Fruit fly (Drosophila melanogaster) whole organism, wandering third instar larva: ENCODE results near the gene LManVI.

ENCODE experiments used
- Abd-B ChIP-seq: fragments of >200 bp; optimal IDR thresholded peaks from 2 replicates; lab custom pipeline; 2017; ENCODE audit warnings: missing biosample characterization, missing genetic modification characterization
- CG32264 ChIP-seq: fragments of 200-800 bp; sonication (Bioruptor generic); optimal IDR thresholded peaks from 2 replicates; lab custom pipeline; 2016; ENCODE audit warnings: missing biosample characterization, missing genetic modification characterization
- CG9705 ChIP-seq: fragments of 200-800 bp; sonication (Bioruptor generic); optimal IDR thresholded peaks from 2 replicates; lab custom pipeline; 2018; ENCODE audit warnings: missing biosample characterization, mild to moderate bottlenecking, missing genetic modification characterization
- CrebA ChIP-seq: fragments of 200-800 bp; sonication (Bioruptor generic); optimal IDR thresholded peaks from 2 replicates; lab custom pipeline; 2016; ENCODE audit warnings: missing biosample characterization, mild to moderate bottlenecking, missing genetic modification characterization, borderline replicate concordance
- Dfd ChIP-seq: fragments of >200 bp; optimal IDR thresholded peaks from 2 replicates; lab custom pipeline; 2017; ENCODE audit warnings: missing biosample characterization, missing genetic modification characterization
- Dif ChIP-seq: fragments of 200-275, 200-300 bp; sonication (Bioruptor generic); optimal IDR thresholded peaks from 2 replicates; lab custom pipeline; 2018; ENCODE audit warnings: missing biosample characterization, missing genetic modification characterization; ENCODE audit not compliant: partially characterized antibody
- GATAd ChIP-seq: sonication (Bioruptor generic); optimal IDR thresholded peaks from 2 replicates; lab custom pipeline; 2016; ENCODE audit warnings: missing biosample characterization, missing genetic modification characterization
- HLH106 ChIP-seq: fragments of 200-800 bp; optimal IDR thresholded peaks from 3 replicates; lab custom pipeline; 2019; ENCODE audit warnings: missing biosample characterization, mild to moderate bottlenecking, missing genetic modification characterization, moderate library complexity
- Hr78 ChIP-seq: fragments of >200 bp; optimal IDR thresholded peaks from 2 replicates; lab custom pipeline; 2017; ENCODE audit warnings: missing biosample characterization, missing genetic modification characterization
- Hr83 ChIP-seq: fragments of 200-300 bp; sonication (Bioruptor generic); optimal IDR thresholded peaks from 2 replicates; lab custom pipeline; 2016; ENCODE audit warnings: missing biosample characterization, mild to moderate bottlenecking, missing genetic modification characterization, moderate library complexity; ENCODE audit not compliant: poor library complexity, severe bottlenecking
- Jra ChIP-seq: sonication (Bioruptor generic); optimal IDR thresholded peaks from 2 replicates; lab custom pipeline; 2016; ENCODE audit warnings: missing biosample characterization, missing genetic modification characterization
- Mio ChIP-seq: sonication (Bioruptor generic); optimal IDR thresholded peaks from 2 replicates; lab custom pipeline; 2016; ENCODE audit warnings: missing biosample characterization, missing genetic modification characterization
- Myc ChIP-seq: fragments of >200 bp; optimal IDR thresholded peaks from 2 replicates; lab custom pipeline; 2017
- N ChIP-seq: fragments of >200 bp; optimal IDR thresholded peaks from 2 replicates; lab custom pipeline; 2018; ENCODE audit warnings: missing biosample characterization, missing external identifiers, missing genetic modification characterization
- Rel ChIP-seq, 2 experiments: fragments of 200-800 bp; sonication (Bioruptor generic) in 1 of 2; optimal IDR thresholded peaks; 2 replicates in 1 of 2; 3 replicates in 1 of 2; lab custom pipeline; 2016 to 2019; ENCODE audit warnings: mild to moderate bottlenecking in 2 of 2, missing biosample characterization in 2 of 2, missing genetic modification characterization in 2 of 2, moderate library complexity in 1 of 2
- Sp1 ChIP-seq: fragments of 200-800 bp; sonication (Bioruptor generic); optimal IDR thresholded peaks from 3 replicates; lab custom pipeline; 2019; ENCODE audit warnings: missing biosample characterization, mild to moderate bottlenecking, missing genetic modification characterization, moderate library complexity
- Vsx2 ChIP-seq: fragments of 200-300, 225-300 bp; sonication (Bioruptor generic); optimal IDR thresholded peaks from 2 replicates; lab custom pipeline; 2018; ENCODE audit warnings: missing biosample characterization, missing genetic modification characterization; ENCODE audit not compliant: partially characterized antibody
- br ChIP-seq: fragments of 200-800 bp; sonication (Bioruptor generic); optimal IDR thresholded peaks from 2 replicates; lab custom pipeline; 2016; ENCODE audit warnings: missing biosample characterization, missing genetic modification characterization
- brk ChIP-seq: fragments of 200-800 bp; sonication (Bioruptor generic); optimal IDR thresholded peaks from 2 replicates; lab custom pipeline; 2016; ENCODE audit warnings: missing biosample characterization, mild to moderate bottlenecking, missing genetic modification characterization
- dl ChIP-seq, 2 experiments: fragments of 175-275, 200-275 bp in 1 of 2; fragments of 200-275 bp in 1 of 2; sonication (Bioruptor generic); optimal IDR thresholded peaks; lab custom pipeline; 2018; ENCODE audit warnings: mild to moderate bottlenecking in 2 of 2, missing biosample characterization in 2 of 2, missing genetic modification characterization in 2 of 2, moderate library complexity in 2 of 2; ENCODE audit not compliant: partially characterized antibody in 2 of 2, insufficient read depth in 1 of 2
- dmrt93B ChIP-seq: fragments of 200-800 bp; sonication (Bioruptor generic); optimal IDR thresholded peaks from 2 replicates; lab custom pipeline; 2018; ENCODE audit warnings: missing biosample characterization, mild to moderate bottlenecking, missing genetic modification characterization
- dsf ChIP-seq: sonication (Bioruptor generic); optimal IDR thresholded peaks from 2 replicates; lab custom pipeline; 2016; ENCODE audit warnings: missing biosample characterization, missing genetic modification characterization, borderline replicate concordance
- foxo ChIP-seq, 2 experiments: fragments of 200-800 bp; sonication (Bioruptor generic); optimal IDR thresholded peaks; 2 replicates in 1 of 2; 3 replicates in 1 of 2; lab custom pipeline; 2016 to 2017; ENCODE audit warnings: missing biosample characterization in 2 of 2, missing genetic modification characterization in 2 of 2
- fru ChIP-seq: fragments of 200-800 bp; sonication (Bioruptor generic); optimal IDR thresholded peaks from 3 replicates; lab custom pipeline; 2016; ENCODE audit warnings: missing biosample characterization, mild to moderate bottlenecking, missing genetic modification characterization
- h ChIP-seq: fragments of 200-800 bp; sonication (Bioruptor generic); optimal IDR thresholded peaks from 3 replicates; lab custom pipeline; 2016; ENCODE audit warnings: missing biosample characterization, mild to moderate bottlenecking, missing genetic modification characterization
- jim ChIP-seq: fragments of 175-275, 200-325 bp; sonication (Bioruptor generic); optimal IDR thresholded peaks from 2 replicates; lab custom pipeline; 2016; ENCODE audit warnings: missing biosample characterization, mild to moderate bottlenecking, missing genetic modification characterization
- psq ChIP-seq: fragments of 200-800 bp; sonication (Bioruptor generic); optimal IDR thresholded peaks from 3 replicates; lab custom pipeline; 2017; ENCODE audit warnings: missing biosample characterization, mild to moderate bottlenecking, missing genetic modification characterization, moderate library complexity
- rgr ChIP-seq: fragments of 200-800 bp; sonication (Bioruptor generic); optimal IDR thresholded peaks from 3 replicates; lab custom pipeline; 2016; ENCODE audit warnings: missing biosample characterization, mild to moderate bottlenecking, missing genetic modification characterization
- sage ChIP-seq: fragments of 200-800 bp; sonication (Bioruptor generic); optimal IDR thresholded peaks from 2 replicates; lab custom pipeline; 2016; ENCODE audit warnings: missing biosample characterization, mild to moderate bottlenecking, missing genetic modification characterization
- sv ChIP-seq: fragments of 200-800 bp; sonication (Bioruptor generic); optimal IDR thresholded peaks from 3 replicates; lab custom pipeline; 2016; ENCODE audit warnings: missing biosample characterization, missing genetic modification characterization
- tai ChIP-seq: sonication (Bioruptor generic); optimal IDR thresholded peaks from 2 replicates; lab custom pipeline; 2016; ENCODE audit warnings: missing biosample characterization, missing genetic modification characterization
- usp ChIP-seq: fragments of >200 bp; optimal IDR thresholded peaks from 2 replicates; lab custom pipeline; 2017; ENCODE audit warnings: missing biosample characterization, missing genetic modification characterization
- woc ChIP-seq: sonication (Bioruptor generic); optimal IDR thresholded peaks from 2 replicates; lab custom pipeline; 2016; ENCODE audit warnings: missing biosample characterization, mild to moderate bottlenecking, missing genetic modification characterization

The LManVI gene

DNA sequence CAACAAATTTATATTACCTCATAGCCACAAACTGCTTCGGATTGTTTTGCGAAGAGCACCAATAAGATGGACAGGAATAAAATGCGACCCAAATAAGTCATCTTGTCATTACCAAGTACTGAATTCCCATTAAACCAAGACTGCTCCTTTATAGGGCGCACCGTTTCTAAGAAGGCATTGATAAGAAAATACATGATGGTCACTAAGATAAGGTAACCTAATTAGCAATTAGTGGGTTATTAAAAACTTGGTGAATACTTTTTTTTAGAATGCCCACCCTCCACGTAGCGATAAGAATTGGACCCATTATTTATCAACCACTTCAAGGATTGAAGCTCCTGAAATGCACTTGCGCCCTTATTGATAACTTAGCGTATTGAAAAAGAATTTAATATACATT is 8.8 kb downstream of the LManVI start, which contains the start of gene LManIV:
TSS of gene LManIV (minus strand) at position 101 of the 400 bp plus-strand sequence.
- TF ChIP-seq CG9705 (GFP tag; lab: Kevin White, UChicago) (no peak), br (GFP tag; lab: Kevin White, UChicago) (no peak), Rel (GFP tag; optimal IDR thresholded peaks at IDR 0.05; lab: Kevin White, UChicago) (no peak), Rel (tag; optimal IDR thresholded peaks at IDR 0.05; lab: Kevin White, UChicago) (no peak), CrebA (GFP tag; lab: Kevin White, UChicago) (no peak), psq (GFP tag; lab: Kevin White, UChicago) (no peak), Abd-B (GFP tag; lab: Kevin White, UChicago) (no peak), N (GFP tag; lab: Kevin White, UChicago) (no peak), jim (GFP tag; lab: Kevin White, UChicago) (no peak), Hr78 (GFP tag; lab: Kevin White, UChicago) (no peak), rgr (GFP tag; lab: Kevin White, UChicago) (no peak), Dif (GFP tag; lab: Kevin White, UChicago) (no peak), CG32264 (GFP tag; lab: Kevin White, UChicago) (no peak), sv (no peak), sage (GFP tag; lab: Kevin White, UChicago) (no peak), Mio (GFP tag; lab: Kevin White, UChicago) (no peak), dmrt93B (no peak), dsf (GFP tag; lab: Kevin White, UChicago) (no peak), HLH106 (no peak), Sp1 (GFP tag; lab: Kevin White, UChicago) (no peak)
- TF ChIP-seq, all 38 proteins: peak for 0

DNA sequence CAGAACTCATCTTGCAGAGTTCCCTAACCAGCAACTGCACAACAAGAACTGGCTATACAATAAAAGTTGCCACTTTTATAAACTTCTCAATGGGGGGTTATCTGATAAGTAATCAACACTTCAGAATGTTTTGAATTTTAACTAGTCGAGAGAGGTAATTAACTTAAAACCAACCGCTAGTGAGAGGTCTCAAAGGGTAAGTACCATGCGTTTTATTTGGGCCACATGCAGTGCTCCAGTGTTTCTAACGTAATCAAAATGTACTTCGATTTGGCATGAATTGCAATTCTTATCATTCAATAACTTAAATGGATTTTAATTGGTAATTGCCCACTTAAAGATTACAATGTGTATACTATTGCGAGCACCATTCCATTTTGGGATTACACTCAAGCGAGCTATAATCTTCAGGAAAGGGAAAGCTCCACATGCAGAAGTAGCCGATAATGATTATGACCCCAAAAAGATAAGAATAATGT is 12.4 kb downstream of the LManVI start, which contains the start of gene LManIII:
TSS of gene LManIII (minus strand) at position 51 of the 479 bp plus-strand sequence.
- TF ChIP-seq usp (GFP tag; lab: Kevin White, UChicago) = no peak
- TF ChIP-seq dl (GFP tag; optimal IDR thresholded peaks at IDR 0.05; lab: Kevin White, UChicago; ENCODE audit: insufficient read depth in 1 of 2, partially characterized antibody in 2 of 2) = no peak
- no peak for TF ChIP-seq Myc
- TF ChIP-seq rgr (GFP tag; lab: Kevin White, UChicago) = no peak
- no peak for TF ChIP-seq sage (GFP tag; lab: Kevin White, UChicago)
- no peak for TF ChIP-seq h (GFP tag; lab: Kevin White, UChicago)
- TF ChIP-seq Abd-B (GFP tag; lab: Kevin White, UChicago) = no peak
- no peak for TF ChIP-seq CG9705 (GFP tag; lab: Kevin White, UChicago)
- no peak for TF ChIP-seq woc (GFP tag; lab: Kevin White, UChicago)
- TF ChIP-seq GATAd (GFP tag; lab: Kevin White, UChicago) = no peak
- TF ChIP-seq sv = no peak
- no peak for TF ChIP-seq HLH106
- TF ChIP-seq Vsx2 (GFP tag; lab: Kevin White, UChicago) = no peak
- no peak for TF ChIP-seq Sp1 (GFP tag; lab: Kevin White, UChicago)
- no peak for TF ChIP-seq Dfd (GFP tag; lab: Kevin White, UChicago)

DNA sequence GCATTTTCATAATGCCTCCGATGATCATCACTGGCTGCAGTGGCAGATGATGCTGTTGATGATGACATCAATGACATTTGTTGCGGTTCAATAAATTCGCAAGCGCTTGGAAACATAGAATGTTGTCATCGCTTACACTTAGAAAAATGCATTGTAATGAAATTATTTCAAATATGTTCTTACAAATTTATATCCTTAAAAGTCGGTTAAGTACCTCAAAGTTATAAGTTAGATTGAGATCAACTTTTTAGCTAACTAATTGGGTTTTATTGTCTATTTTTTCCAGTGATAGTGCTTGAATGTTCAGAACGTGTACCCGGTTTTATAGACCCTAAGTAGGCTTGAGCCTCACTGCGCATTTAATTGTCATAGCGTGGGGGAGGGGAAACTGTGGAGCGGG is 18.2 kb downstream of the LManVI start:
- TF ChIP-seq dl (GFP tag; optimal IDR thresholded peaks at IDR 0.05; lab: Kevin White, UChicago; ENCODE audit: insufficient read depth in 1 of 2, partially characterized antibody in 2 of 2) (no peak), Sp1 (GFP tag; lab: Kevin White, UChicago) (no peak), tai (no peak), br (GFP tag; lab: Kevin White, UChicago) (no peak), Dif (GFP tag; lab: Kevin White, UChicago) (no peak), jim (GFP tag; lab: Kevin White, UChicago) (no peak), sage (GFP tag; lab: Kevin White, UChicago) (no peak), Hr78 (GFP tag; lab: Kevin White, UChicago) (no peak), CG32264 (GFP tag; lab: Kevin White, UChicago) (no peak), Jra (GFP tag; lab: Kevin White, UChicago) (no peak)
- TF ChIP-seq, all 38 proteins: peak for 0

DNA sequence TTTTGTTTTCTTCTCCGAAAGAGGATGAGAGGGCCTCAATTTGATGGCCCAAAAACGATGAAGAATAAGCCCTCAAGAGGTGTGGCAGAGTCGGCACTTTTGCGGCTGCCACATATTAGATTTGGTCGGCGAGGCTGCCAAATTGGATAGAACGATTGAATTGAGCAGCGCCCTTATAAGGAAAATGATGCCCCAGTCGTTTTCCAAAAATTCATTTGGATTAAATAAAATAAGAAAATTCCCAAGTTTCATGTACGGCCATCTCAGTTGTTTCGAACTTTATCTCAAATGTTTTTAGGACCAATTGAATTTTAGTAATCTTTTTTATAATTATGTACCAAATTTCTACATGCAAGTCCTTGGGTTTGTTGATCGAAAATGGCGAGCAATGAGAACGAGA is 29.0 kb downstream of the LManVI start, which contains the start of the genes CG45307 and CG12438:
TSS of gene CG45307 (minus strand) at position 101 of the 400 bp plus-strand sequence.
TSS of gene CG12438 (plus strand) at position 264 of the 400 bp plus-strand sequence.
- no peak for TF ChIP-seq dmrt93B
- TF ChIP-seq Dfd (GFP tag; lab: Kevin White, UChicago) = no peak
- TF ChIP-seq fru (GFP tag; lab: Kevin White, UChicago) = no peak
- TF ChIP-seq woc (GFP tag; lab: Kevin White, UChicago) = no peak
- no peak for TF ChIP-seq Hr83 (GFP tag; lab: Kevin White, UChicago)
- no peak for TF ChIP-seq foxo (GFP tag; optimal IDR thresholded peaks at IDR 0.05; lab: Kevin White, UChicago)
- TF ChIP-seq GATAd (GFP tag; lab: Kevin White, UChicago) = no peak
- TF ChIP-seq brk (GFP tag; lab: Kevin White, UChicago) = no peak
- TF ChIP-seq, all 38 proteins: peak for 0
